Worm (Caenorhabditis elegans) whole organism, mixed stage, embryonic: ENCODE data around the gene sams-1.

Source experiments
- bed-3 ChIP-seq: fragments of 200-800 bp; sonication (Bioruptor generic); optimal IDR thresholded peaks from 3 replicates; lab custom pipeline; 2018; ENCODE audit warnings: mild to moderate bottlenecking, missing genetic modification characterization, moderate library complexity, missing compliant biosample characterization
- blmp-1 ChIP-seq: fragments of 150-350 bp; optimal IDR thresholded peaks from 2 replicates; lab custom pipeline; 2014; ENCODE audit warnings: missing biosample characterization, missing genetic modification characterization
- ces-1 ChIP-seq: fragments of 150-350 bp; optimal IDR thresholded peaks from 2 replicates; lab custom pipeline; 2014; ENCODE audit warnings: missing biosample characterization, missing genetic modification reagents, missing genetic modification characterization
- elt-3 ChIP-seq: fragments of 150-350 bp; optimal IDR thresholded peaks from 2 replicates; lab custom pipeline; 2014; ENCODE audit warnings: missing biosample characterization, missing genetic modification characterization
- hlh-1 ChIP-seq: fragments of 150-350 bp; optimal IDR thresholded peaks from 2 replicates; lab custom pipeline; 2014; ENCODE audit warnings: missing biosample characterization, missing genetic modification reagents, missing genetic modification characterization
- lin-13 ChIP-seq: fragments of 150-350 bp; optimal IDR thresholded peaks from 2 replicates; lab custom pipeline; 2014; ENCODE audit warnings: missing biosample characterization, missing genetic modification characterization
- nhr-12 ChIP-seq: fragments of 150-350 bp; optimal IDR thresholded peaks from 2 replicates; lab custom pipeline; 2014; ENCODE audit warnings: missing biosample characterization, missing genetic modification characterization
- nhr-76 ChIP-seq: sonication (generic microtip); optimal IDR thresholded peaks from 2 replicates; lab custom pipeline; 2017; ENCODE audit warnings: missing biosample characterization, missing genetic modification characterization
- sem-2 ChIP-seq: fragments of 200-800 bp; sonication (Bioruptor generic); optimal IDR thresholded peaks from 2 replicates; lab custom pipeline; 2018; ENCODE audit warnings: mild to moderate bottlenecking, missing genetic modification characterization, missing compliant biosample characterization
- snpc-4 ChIP-seq: fragments of 150-350 bp; optimal IDR thresholded peaks from 2 replicates; lab custom pipeline; 2014; ENCODE audit warnings: missing biosample characterization, missing genetic modification characterization
- unc-39 ChIP-seq: fragments of 150-350 bp; optimal IDR thresholded peaks from 2 replicates; lab custom pipeline; 2014; ENCODE audit warnings: missing biosample characterization, missing genetic modification characterization
- unc-62 ChIP-seq: fragments of 150-350 bp; optimal IDR thresholded peaks from 2 replicates; lab custom pipeline; 2014; ENCODE audit warnings: missing biosample characterization, missing genetic modification reagents, missing genetic modification characterization

DNA sequence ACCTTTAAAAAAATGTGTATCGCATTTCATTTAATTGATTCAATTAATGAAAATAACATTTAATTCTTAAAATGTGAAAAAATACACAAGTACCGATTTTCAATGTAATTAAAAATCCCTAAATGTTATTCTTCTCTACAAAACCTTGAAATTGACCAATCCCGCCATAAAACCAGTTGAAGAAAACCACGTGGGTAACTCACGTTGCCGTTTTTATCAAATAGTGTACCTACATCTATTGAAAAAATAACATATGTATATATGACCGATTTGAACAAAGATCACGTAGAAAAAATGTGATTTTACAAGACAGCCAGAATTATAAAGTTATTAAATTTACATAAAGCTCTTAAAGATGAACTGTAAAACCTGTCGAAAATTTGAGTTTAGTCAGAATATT is 599 bp upstream of the sams-1 start:
- TF ChIP-seq nhr-76 (tag; lab: Kevin White, UChicago) (no peak), sem-2 (no peak), bed-3 (GFP tag; lab: Kevin White, UChicago) (no peak), elt-3 (no peak), unc-62 (GFP tag; lab: Kevin White, UChicago) (no peak), nhr-12 (tag; lab: Kevin White, UChicago) (no peak), snpc-4 (no peak), blmp-1 (tag; lab: Kevin White, UChicago) (no peak), unc-39 (tag; lab: Kevin White, UChicago) (no peak), hlh-1 (no peak), ces-1 (no peak), lin-13 (tag; lab: Kevin White, UChicago) (no peak)
